Worm (Caenorhabditis elegans) whole organism, mixed stage, embryonic: Measurements from ENCODE around the gene F11D11.4.

ENCODE experiments used
- M03D4.4 ChIP-seq: sonication (generic microtip); optimal IDR thresholded peaks from 2 replicates; lab custom pipeline; 2017; ENCODE audit warnings: mild to moderate bottlenecking, missing genetic modification characterization, missing compliant biosample characterization
- bed-3 ChIP-seq: fragments of 200-800 bp; sonication (Bioruptor generic); optimal IDR thresholded peaks from 3 replicates; lab custom pipeline; 2018; ENCODE audit warnings: mild to moderate bottlenecking, missing genetic modification characterization, moderate library complexity, missing compliant biosample characterization
- blmp-1 ChIP-seq: fragments of 150-350 bp; optimal IDR thresholded peaks from 2 replicates; lab custom pipeline; 2014; ENCODE audit warnings: missing biosample characterization, missing genetic modification characterization
- ceh-39 ChIP-seq: fragments of 150-350 bp; optimal IDR thresholded peaks from 2 replicates; lab custom pipeline; 2014; ENCODE audit warnings: missing biosample characterization, missing genetic modification characterization
- ceh-43 ChIP-seq: fragments of 200-800 bp; sonication (Bioruptor generic); optimal IDR thresholded peaks from 2 replicates; lab custom pipeline; 2018; ENCODE audit warnings: mild to moderate bottlenecking, missing genetic modification characterization, moderate library complexity, missing compliant biosample characterization
- ceh-83 ChIP-seq: fragments of 200-800 bp; sonication (Bioruptor generic); optimal IDR thresholded peaks from 2 replicates; lab custom pipeline; 2018; ENCODE audit warnings: mild to moderate bottlenecking, missing genetic modification characterization, missing compliant biosample characterization
- ces-1 ChIP-seq: fragments of 150-350 bp; optimal IDR thresholded peaks from 2 replicates; lab custom pipeline; 2014; ENCODE audit warnings: missing biosample characterization, missing genetic modification reagents, missing genetic modification characterization
- cnd-1 ChIP-seq: fragments of 200-800 bp; sonication (Bioruptor generic); optimal IDR thresholded peaks from 2 replicates; lab custom pipeline; 2018; ENCODE audit warnings: mild to moderate bottlenecking, missing genetic modification characterization, missing compliant biosample characterization
- drap-1 ChIP-seq: fragments of 200-800 bp; sonication (Bioruptor generic); optimal IDR thresholded peaks from 3 replicates; lab custom pipeline; 2018; ENCODE audit warnings: mild to moderate bottlenecking, missing genetic modification characterization, missing compliant biosample characterization
- elt-1 ChIP-seq: sonication (generic microtip); optimal IDR thresholded peaks from 2 replicates; lab custom pipeline; 2017; ENCODE audit warnings: missing genetic modification characterization, mild to moderate bottlenecking, missing compliant biosample characterization, antibody characterized with exemption, moderate library complexity, borderline replicate concordance; ENCODE audit not compliant: insufficient read depth
- flh-1 ChIP-seq: fragments of 200-800 bp; sonication (Bioruptor generic); optimal IDR thresholded peaks from 2 replicates; lab custom pipeline; 2018; ENCODE audit warnings: mild to moderate bottlenecking, missing genetic modification characterization, moderate library complexity, missing compliant biosample characterization
- ham-2 ChIP-seq: fragments of 200-800 bp; sonication (Bioruptor generic); optimal IDR thresholded peaks from 2 replicates; lab custom pipeline; 2018; ENCODE audit warnings: mild to moderate bottlenecking, missing genetic modification characterization, missing compliant biosample characterization
- hlh-1 ChIP-seq: fragments of 150-350 bp; optimal IDR thresholded peaks from 2 replicates; lab custom pipeline; 2014; ENCODE audit warnings: missing biosample characterization, missing genetic modification reagents, missing genetic modification characterization
- lin-13 ChIP-seq: fragments of 150-350 bp; optimal IDR thresholded peaks from 2 replicates; lab custom pipeline; 2014; ENCODE audit warnings: missing biosample characterization, missing genetic modification characterization
- lin-32 ChIP-seq: fragments of 200-800 bp; sonication (Bioruptor generic); optimal IDR thresholded peaks from 2 replicates; lab custom pipeline; 2018; ENCODE audit warnings: mild to moderate bottlenecking, missing genetic modification characterization, missing compliant biosample characterization
- lsy-2 ChIP-seq: fragments of 150-350 bp; optimal IDR thresholded peaks from 2 replicates; lab custom pipeline; 2014; ENCODE audit warnings: missing biosample characterization, missing genetic modification characterization
- mls-2 ChIP-seq: sonication (generic microtip); optimal IDR thresholded peaks from 2 replicates; lab custom pipeline; 2016; ENCODE audit warnings: mild to moderate bottlenecking, missing genetic modification characterization, moderate library complexity, missing compliant biosample characterization
- nhr-12 ChIP-seq: fragments of 150-350 bp; optimal IDR thresholded peaks from 2 replicates; lab custom pipeline; 2014; ENCODE audit warnings: missing biosample characterization, missing genetic modification characterization
- nhr-2 ChIP-seq: fragments of 150-350 bp; optimal IDR thresholded peaks from 2 replicates; lab custom pipeline; 2014; ENCODE audit warnings: missing biosample characterization, missing genetic modification characterization
- nhr-237 ChIP-seq: fragments of 150-350 bp; optimal IDR thresholded peaks from 2 replicates; lab custom pipeline; 2014; ENCODE audit warnings: missing biosample characterization, missing genetic modification characterization
- nhr-28 ChIP-seq: fragments of 150-350 bp; optimal IDR thresholded peaks from 2 replicates; lab custom pipeline; 2014; ENCODE audit warnings: missing biosample characterization, missing genetic modification characterization
- nhr-76 ChIP-seq: sonication (generic microtip); optimal IDR thresholded peaks from 2 replicates; lab custom pipeline; 2017; ENCODE audit warnings: missing biosample characterization, missing genetic modification characterization
- pha-4 ChIP-seq: fragments of 150-350 bp; optimal IDR thresholded peaks from 2 replicates; lab custom pipeline; 2018; ENCODE audit warnings: missing biosample characterization, missing genetic modification reagents, missing genetic modification characterization
- sem-2 ChIP-seq: fragments of 200-800 bp; sonication (Bioruptor generic); optimal IDR thresholded peaks from 2 replicates; lab custom pipeline; 2018; ENCODE audit warnings: mild to moderate bottlenecking, missing genetic modification characterization, missing compliant biosample characterization
- sptf-1 ChIP-seq: sonication (generic microtip); optimal IDR thresholded peaks from 2 replicates; lab custom pipeline; 2017; ENCODE audit warnings: mild to moderate bottlenecking, missing genetic modification characterization, moderate library complexity, missing compliant biosample characterization
- tbx-8 ChIP-seq: fragments of 200-800 bp; sonication (Bioruptor generic); optimal IDR thresholded peaks from 2 replicates; lab custom pipeline; 2018; ENCODE audit warnings: mild to moderate bottlenecking, missing genetic modification characterization, moderate library complexity, missing compliant biosample characterization
- unc-120 ChIP-seq: sonication (generic microtip); optimal IDR thresholded peaks from 2 replicates; lab custom pipeline; 2017; ENCODE audit warnings: missing genetic modification characterization, missing compliant biosample characterization; ENCODE audit not compliant: poor library complexity, severe bottlenecking
- unc-39 ChIP-seq: fragments of 150-350 bp; optimal IDR thresholded peaks from 2 replicates; lab custom pipeline; 2014; ENCODE audit warnings: missing biosample characterization, missing genetic modification characterization
- unc-62 ChIP-seq: fragments of 150-350 bp; optimal IDR thresholded peaks from 2 replicates; lab custom pipeline; 2014; ENCODE audit warnings: missing biosample characterization, missing genetic modification reagents, missing genetic modification characterization
- ztf-11 ChIP-seq: fragments of 150-350 bp; optimal IDR thresholded peaks from 2 replicates; lab custom pipeline; 2014; ENCODE audit warnings: missing biosample characterization, missing genetic modification characterization

Gene F11D11.4

ce11 chrV:18761078-18761477, at the start of gene F11D11.4:
Gene F11D11.4 (plus strand): TSS chrV:18761378.
- TF ChIP-seq elt-1 (tag; lab: Kevin White, UChicago) (no peak), sem-2 (GFP tag; lab: Kevin White, UChicago) (no peak), drap-1 (GFP tag; lab: Kevin White, UChicago) (no peak), blmp-1 (tag; lab: Kevin White, UChicago) (no peak), lin-32 (GFP tag; lab: Kevin White, UChicago) (no peak), flh-1 (GFP tag; lab: Kevin White, UChicago) (no peak)

ce11 chrV:18712118-18712517, 49.1 kb upstream of the F11D11.4 start:
- no peak for TF ChIP-seq pha-4 (tag; lab: Kevin White, UChicago)
- no peak for TF ChIP-seq flh-1 (GFP tag; lab: Kevin White, UChicago)
- peak; percentile 36 for TF ChIP-seq cnd-1
- no peak for TF ChIP-seq bed-3 (GFP tag; lab: Kevin White, UChicago)
- no peak for TF ChIP-seq elt-1 (tag; lab: Kevin White, UChicago)
- TF ChIP-seq nhr-28 = no peak
- TF ChIP-seq ces-1 (GFP tag; lab: Kevin White, UChicago) = no peak
- peak; percentile 46 for TF ChIP-seq unc-39
- no peak for TF ChIP-seq unc-120 (tag; lab: Kevin White, UChicago)
- TF ChIP-seq ham-2 (GFP tag; lab: Kevin White, UChicago) = no peak
- peak; percentile 34 for TF ChIP-seq ceh-83 (GFP tag; lab: Kevin White, UChicago)
- no peak for TF ChIP-seq ceh-43

- no peak for TF ChIP-seq drap-1 (GFP tag; lab: Kevin White, UChicago)
- no peak for TF ChIP-seq hlh-1 (tag; lab: Kevin White, UChicago)
- no peak for TF ChIP-seq ztf-11 (tag; lab: Kevin White, UChicago)
- TF ChIP-seq elt-1 (tag; lab: Kevin White, UChicago) = no peak
- no peak for TF ChIP-seq unc-120 (tag; lab: Kevin White, UChicago)
- no peak for TF ChIP-seq pha-4 (tag; lab: Kevin White, UChicago)
- no peak for TF ChIP-seq unc-62 (GFP tag; lab: Kevin White, UChicago)
- no peak for TF ChIP-seq unc-39
- no peak for TF ChIP-seq flh-1 (GFP tag; lab: Kevin White, UChicago)
Measured at ce11 chrV:18719412-18719811, 41.8 kb upstream of the F11D11.4 start.

ce11 chrV:18719956-18720489, 41.2 kb upstream of the F11D11.4 start, which contains the start of gene Y17D7C.2:
Gene Y17D7C.2 (minus strand): TSS chrV:18719987.
- TF ChIP-seq lsy-2 (tag; lab: Kevin White, UChicago) = no peak
- TF ChIP-seq ceh-83 (GFP tag; lab: Kevin White, UChicago) = no peak
- no peak for TF ChIP-seq nhr-237
- TF ChIP-seq unc-62 (GFP tag; lab: Kevin White, UChicago) = no peak
- no peak for TF ChIP-seq drap-1 (GFP tag; lab: Kevin White, UChicago)
- no peak for TF ChIP-seq flh-1 (GFP tag; lab: Kevin White, UChicago)
- no peak for TF ChIP-seq unc-120 (tag; lab: Kevin White, UChicago)
- no peak for TF ChIP-seq nhr-12
- no peak for TF ChIP-seq ceh-39
- TF ChIP-seq lin-32 (GFP tag; lab: Kevin White, UChicago) = no peak
- no peak for TF ChIP-seq pha-4 (tag; lab: Kevin White, UChicago)
- peak; percentile 78 for TF ChIP-seq tbx-8
- TF ChIP-seq unc-39 = peak; percentile 48
- TF ChIP-seq ham-2 (GFP tag; lab: Kevin White, UChicago) = no peak
- TF ChIP-seq cnd-1 = peak; percentile 63
- no peak for TF ChIP-seq nhr-76 (tag; lab: Kevin White, UChicago)
- peak; percentile 28 for TF ChIP-seq M03D4.4
- peak; percentile 40 for TF ChIP-seq mls-2 (tag; lab: Kevin White, UChicago)
- TF ChIP-seq blmp-1 (tag; lab: Kevin White, UChicago) = no peak
- no peak for TF ChIP-seq nhr-2
- no peak for TF ChIP-seq sem-2 (GFP tag; lab: Kevin White, UChicago)
- peak; percentile 4 for TF ChIP-seq hlh-1 (tag; lab: Kevin White, UChicago)

ce11 chrV:18721873-18722272, 39.3 kb upstream of the F11D11.4 start:
- TF ChIP-seq tbx-8 (no peak), lin-32 (GFP tag; lab: Kevin White, UChicago) (no peak), blmp-1 (tag; lab: Kevin White, UChicago) (no peak), lin-13 (tag; lab: Kevin White, UChicago) (no peak), sptf-1 (tag; lab: Kevin White, UChicago) (no peak), mls-2 (tag; lab: Kevin White, UChicago) (no peak), bed-3 (GFP tag; lab: Kevin White, UChicago) (no peak), M03D4.4 (no peak)
- TF ChIP-seq, all 35 proteins: peak for 0
